Worm (Caenorhabditis elegans): ENCODE results near the gene srj-8.

The srj-8 gene

DNA sequence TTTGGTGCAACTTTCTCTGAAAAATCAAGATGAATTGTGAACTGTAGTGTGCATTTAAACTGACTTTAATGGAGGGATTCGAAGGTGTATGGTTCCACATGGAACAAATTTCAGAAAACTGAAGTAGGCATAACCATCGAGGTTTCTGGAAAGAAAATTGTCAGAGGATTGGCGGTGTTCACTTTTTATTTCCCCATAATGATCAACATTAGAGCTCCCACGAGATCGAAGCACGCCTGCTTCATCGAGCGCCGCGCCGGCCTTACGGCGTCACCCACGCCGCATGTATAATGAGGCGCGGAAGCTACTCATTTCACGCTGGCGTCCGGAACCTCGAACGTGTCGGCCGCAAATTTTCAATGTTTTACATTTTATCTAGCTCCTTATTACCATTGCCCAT lies 40.5 kb downstream of the srj-8 start:
- TF ChIP-seq ahr-1 (tag; optimal IDR thresholded peaks at IDR 0.05) (no peak), ets-4 (tag; optimal IDR thresholded peaks at IDR 0.05) (no peak), gmeb-2 (tag; optimal IDR thresholded peaks at IDR 0.05) (no peak), lim-6 (tag; optimal IDR thresholded peaks at IDR 0.05) (no peak), sox-2 (GFP tag; IDR thresholded peaks at IDR 0.05) (no peak), unc-3 (GFP tag; conservative IDR thresholded peaks at IDR 0.05) (no peak), unc-3 (tag; optimal IDR thresholded peaks at IDR 0.05) (no peak), hlh-15 (tag; optimal IDR thresholded peaks at IDR 0.05) (no peak), syd-9 (tag; optimal IDR thresholded peaks at IDR 0.05) (no peak), tbx-7 (tag; optimal IDR thresholded peaks at IDR 0.05) (no peak), ceh-45 (GFP tag; IDR thresholded peaks at IDR 0.05) (no peak), elt-2 (tag; optimal IDR thresholded peaks at IDR 0.05) (no peak), pqm-1 (tag; optimal IDR thresholded peaks at IDR 0.05) (no peak), hlh-8 (tag; optimal IDR thresholded peaks at IDR 0.05) (no peak), pag-3 (tag; optimal IDR thresholded peaks at IDR 0.05; ENCODE audit: borderline replicate concordance) (no peak), ceh-24 (tag; optimal IDR thresholded peaks at IDR 0.05) (no peak), ceh-6 (GFP tag; optimal IDR thresholded peaks at IDR 0.05) (no peak), ztf-16 (tag; optimal IDR thresholded peaks at IDR 0.05) (no peak), pat-9 (tag; optimal IDR thresholded peaks at IDR 0.05) (no peak)

- TF ChIP-seq eyg-1 (tag; optimal IDR thresholded peaks at IDR 0.05), result no peak
- no peak for TF ChIP-seq ceh-14 (tag; optimal IDR thresholded peaks at IDR 0.05)
- no peak for TF ChIP-seq ets-4 (tag; optimal IDR thresholded peaks at IDR 0.05)
- TF ChIP-seq mec-3 (tag; optimal IDR thresholded peaks at IDR 0.05; ENCODE audit: borderline replicate concordance), result no peak
- no peak for TF ChIP-seq K09A11.1 (tag; optimal IDR thresholded peaks at IDR 0.05; ENCODE audit: insufficient read depth)
- TF ChIP-seq sox-4 (tag; optimal IDR thresholded peaks at IDR 0.05), result no peak
- TF ChIP-seq ceh-30 (tag; optimal IDR thresholded peaks at IDR 0.05), result no peak
- no peak for TF ChIP-seq unc-42 (tag; optimal IDR thresholded peaks at IDR 0.05)
- no peak for TF ChIP-seq C08G9.2 (tag; optimal IDR thresholded peaks at IDR 0.05)
- no peak for TF ChIP-seq ztf-16 (tag; optimal IDR thresholded peaks at IDR 0.05)
- TF ChIP-seq pax-1 (tag; optimal IDR thresholded peaks at IDR 0.05), result no peak
- TF ChIP-seq ttx-3 (tag; optimal IDR thresholded peaks at IDR 0.05), result no peak
Measured at ce11 chrV:3289267-3289666, 41.7 kb downstream of the srj-8 start, which contains the start of gene F35F10.6. Gene F35F10.6 (minus strand): TSS chrV:3289367.

ce11 chrV:3295368-3295767 lies 47.8 kb downstream of the srj-8 start:
- TF ChIP-seq Y22D7AL.16 (tag; optimal IDR thresholded peaks at IDR 0.05) (no peak), che-1 (tag; optimal IDR thresholded peaks at IDR 0.05) (no peak), pqm-1 (tag; optimal IDR thresholded peaks at IDR 0.05) (no peak), tbx-2 (tag; optimal IDR thresholded peaks at IDR 0.05) (no peak), npax-4 (tag; optimal IDR thresholded peaks at IDR 0.05) (no peak), ahr-1 (tag; optimal IDR thresholded peaks at IDR 0.05) (no peak), pha-2 (tag; optimal IDR thresholded peaks at IDR 0.05) (no peak), ceh-6 (GFP tag; optimal IDR thresholded peaks at IDR 0.05) (no peak), fkh-10 (GFP tag; optimal IDR thresholded peaks at IDR 0.05) (no peak), rnt-1 (tag; optimal IDR thresholded peaks at IDR 0.05) (no peak), gmeb-2 (tag; optimal IDR thresholded peaks at IDR 0.05) (no peak), T23F11.4 (GFP tag; optimal IDR thresholded peaks at IDR 0.05) (no peak), pat-9 (tag; optimal IDR thresholded peaks at IDR 0.05) (no peak), pros-1 (tag; optimal IDR thresholded peaks at IDR 0.05) (no peak), tbx-7 (tag; optimal IDR thresholded peaks at IDR 0.05) (no peak), K09A11.1 (tag; optimal IDR thresholded peaks at IDR 0.05; ENCODE audit: insufficient read depth) (no peak), ttx-3 (tag; optimal IDR thresholded peaks at IDR 0.05) (no peak)

DNA sequence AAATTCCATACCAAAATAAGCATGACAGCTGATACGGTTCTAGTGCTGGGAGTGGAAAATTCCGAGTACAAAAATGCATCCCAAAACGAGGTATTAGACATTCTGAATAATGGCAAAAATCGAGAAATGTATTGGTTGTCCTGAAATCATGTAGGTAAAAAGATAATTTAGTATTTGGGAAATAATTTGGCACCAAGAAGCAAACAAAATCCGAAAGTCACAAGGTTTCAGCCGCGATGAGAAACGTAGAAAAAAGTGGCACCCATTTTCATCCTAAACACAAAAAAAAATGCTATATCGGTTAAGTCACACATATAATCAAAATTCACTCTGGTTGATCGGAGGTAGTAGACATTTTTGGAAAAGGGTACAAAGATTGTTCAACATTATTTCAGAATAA lies 50.1 kb downstream of the srj-8 start, which contains the start of gene srx-122:
Gene srx-122, minus strand, starts transcription at position 101 of the 400 bp plus-strand sequence.
- TF ChIP-seq Y22D7AL.16 (tag; optimal IDR thresholded peaks at IDR 0.05), result no peak
- TF ChIP-seq elt-4 (tag; optimal IDR thresholded peaks at IDR 0.05), result no peak
- TF ChIP-seq ceh-9 (tag; optimal IDR thresholded peaks at IDR 0.05), result no peak
- TF ChIP-seq madf-2 (tag; optimal IDR thresholded peaks at IDR 0.05), result no peak
- TF ChIP-seq unc-3 (GFP tag; conservative IDR thresholded peaks at IDR 0.05), result no peak
- TF ChIP-seq unc-3 (tag; optimal IDR thresholded peaks at IDR 0.05), result no peak
- no peak for TF ChIP-seq ceh-30 (tag; optimal IDR thresholded peaks at IDR 0.05)
- no peak for TF ChIP-seq C08G9.2 (tag; optimal IDR thresholded peaks at IDR 0.05)
- TF ChIP-seq K09A11.1 (tag; optimal IDR thresholded peaks at IDR 0.05; ENCODE audit: insufficient read depth), result no peak
- TF ChIP-seq unc-42 (tag; optimal IDR thresholded peaks at IDR 0.05), result no peak
- TF ChIP-seq fkh-6 (tag; optimal IDR thresholded peaks at IDR 0.05), result no peak
- TF ChIP-seq dve-1 (tag; optimal IDR thresholded peaks at IDR 0.05), result no peak
- no peak for TF ChIP-seq tbx-2 (tag; optimal IDR thresholded peaks at IDR 0.05)
- no peak for TF ChIP-seq pha-4 (tag; optimal IDR thresholded peaks at IDR 0.05)
- no peak for TF ChIP-seq nfya-1 (tag; optimal IDR thresholded peaks at IDR 0.05)
- no peak for TF ChIP-seq sox-2 (GFP tag; IDR thresholded peaks at IDR 0.05)
